Worm (Caenorhabditis elegans) whole organism, dauer: ENCODE measurements around the gene srw-57.
"Not testable (repeated sequence)": the region's sequence is repeated elsewhere in the genome, so short reads cannot be mapped to it uniquely, and the experiment has no call there.

ENCODE experiments used
- unc-62 ChIP-seq: sonication (generic microtip); optimal IDR thresholded peaks from 2 replicates; lab custom pipeline; 2017; ENCODE audit warnings: missing biosample characterization, missing genetic modification reagents, missing genetic modification characterization

Gene srw-57

ce11 chrV:15959456-15959855, 4.6 kb upstream of the srw-57 start:
- no peak for TF ChIP-seq unc-62

- TF ChIP-seq unc-62, result no peak
These were observed 2.3 kb upstream of the srw-57 start, which contains the start of gene F36G9.3 for ce11 chrV:15957098-15957497. Gene F36G9.3 (plus strand): TSS chrV:15957398.

- TF ChIP-seq unc-62, result no peak
These were observed 665 bp upstream of the srw-57 start, which contains the start of gene srh-186 for ce11 chrV:15955497-15955896. Gene srh-186 (plus strand): TSS chrV:15955797.

DNA sequence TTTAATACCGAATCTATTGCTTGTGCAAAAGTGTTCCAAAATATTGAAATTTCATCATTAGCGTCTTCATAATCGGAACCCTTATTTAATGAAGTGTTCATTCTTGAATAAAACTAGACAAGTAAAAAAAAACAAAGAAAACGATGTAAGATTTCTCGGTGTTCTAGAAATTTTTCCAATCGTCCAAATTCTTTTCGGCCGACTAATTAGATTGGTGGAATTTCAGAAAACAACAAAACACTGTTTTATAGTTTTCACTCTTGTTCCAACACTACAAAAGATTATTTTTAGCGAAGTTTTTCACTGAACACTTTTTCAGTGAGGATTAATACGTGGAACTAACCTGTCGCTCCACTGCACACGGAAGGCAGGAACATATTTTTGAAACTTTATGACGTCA, 2.1 kb downstream of the srw-57 start, which contains the start of gene srw-56:
Gene srw-56, minus strand, starts transcription at position 101 of the 400 bp plus-strand sequence.
- no peak for TF ChIP-seq unc-62

- no peak for TF ChIP-seq unc-62
These were observed 3.9 kb downstream of the srw-57 start, which contains the start of gene srw-59 for ce11 chrV:15950903-15951302. Gene srw-59 (minus strand): TSS chrV:15951003.

DNA sequence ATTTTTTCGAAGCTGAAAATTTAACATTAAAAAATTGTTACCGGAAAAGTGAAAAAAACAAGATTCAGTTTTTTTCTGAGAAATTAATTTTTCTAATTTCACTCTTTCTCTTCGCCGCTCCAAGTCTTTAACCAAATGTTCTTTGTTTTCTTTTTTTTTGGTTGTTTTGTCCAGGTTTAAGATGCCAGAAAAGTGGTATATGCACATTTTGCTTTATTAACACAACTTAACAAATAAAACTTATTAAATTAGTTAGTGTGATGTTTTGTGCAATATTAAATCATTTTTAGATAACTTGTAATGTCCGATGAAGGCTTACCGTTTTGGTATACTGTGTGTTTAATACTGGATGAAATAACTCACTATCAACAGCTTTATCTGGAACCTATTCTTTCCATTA, 11.7 kb downstream of the srw-57 start, which contains the start of gene srw-53:
Gene srw-53, plus strand, starts transcription at position 301 of the 400 bp plus-strand sequence.
- no peak for TF ChIP-seq unc-62

ce11 chrV:15940254-15940653, 14.6 kb downstream of the srw-57 start, which contains the start of gene srw-55:
Gene srw-55 (minus strand): TSS chrV:15940354.
- TF ChIP-seq unc-62, result no peak

- no peak for TF ChIP-seq unc-62
These were observed 22.4 kb downstream of the srw-57 start, which contains the start of gene srw-26 for ce11 chrV:15932390-15932789. Gene srw-26 (minus strand): TSS chrV:15932490.

DNA sequence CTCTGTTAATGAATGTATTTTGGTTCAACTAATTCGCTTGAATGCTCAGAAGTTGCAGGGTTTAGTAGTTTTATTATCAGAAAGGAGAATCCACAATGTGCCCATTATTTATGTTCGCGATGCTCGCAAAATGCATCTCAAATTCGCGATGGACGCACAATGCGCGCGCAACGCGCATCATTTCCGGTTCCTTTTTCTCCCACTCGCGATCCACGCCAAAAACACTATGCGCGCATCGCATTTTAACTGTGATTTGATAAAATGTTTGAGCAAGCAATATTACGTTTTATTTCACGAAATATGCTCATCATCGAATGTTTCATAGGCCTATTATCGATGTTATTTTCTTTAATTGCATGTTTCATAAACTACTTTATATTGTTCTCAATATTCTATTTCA, 24.9 kb downstream of the srw-57 start, which contains the start of gene srbc-77:
Gene srbc-77, plus strand, starts transcription at position 301 of the 400 bp plus-strand sequence.
- TF ChIP-seq unc-62, result not testable (repeated sequence)

DNA sequence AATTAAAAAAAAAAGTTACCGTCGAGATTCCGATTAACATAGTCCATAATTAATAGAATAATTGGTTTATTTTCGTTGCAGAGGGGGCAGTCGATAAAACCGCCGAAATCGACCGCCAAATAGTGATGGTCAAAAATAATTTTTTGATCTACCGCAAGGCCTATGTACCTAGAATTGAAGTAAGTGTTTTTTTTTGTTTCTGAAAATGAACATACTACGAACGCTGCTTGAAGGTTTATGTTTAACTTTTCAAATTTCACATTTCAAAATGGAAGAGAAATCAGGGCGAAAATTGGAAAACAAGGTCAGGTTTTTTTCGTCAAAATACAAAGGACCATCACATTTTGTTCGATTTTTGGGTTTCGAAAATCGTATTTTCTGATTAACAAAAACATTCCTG, 26.5 kb downstream of the srw-57 start, which contains the start of gene pzf-1:
Gene pzf-1, minus strand, starts transcription at position 101 of the 400 bp plus-strand sequence.
- TF ChIP-seq unc-62, result no peak

DNA sequence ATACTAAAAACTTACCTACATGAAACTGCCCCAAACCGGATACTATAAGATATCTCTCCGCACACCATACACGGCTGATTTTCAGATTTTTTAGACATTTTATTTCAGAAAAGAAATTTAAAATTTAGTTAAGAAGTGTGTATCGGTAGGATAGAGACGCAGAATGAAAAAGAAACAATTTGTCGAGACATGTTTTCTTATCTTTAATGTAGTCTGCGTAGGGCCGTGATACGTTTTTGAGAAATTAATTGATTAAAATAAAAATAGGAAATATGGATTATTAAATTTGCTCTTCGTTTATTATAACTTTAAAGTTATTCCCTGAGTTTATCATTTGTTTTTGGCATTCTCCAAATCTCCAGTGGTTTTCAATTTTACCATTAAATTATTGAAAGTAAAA, 30.5 kb downstream of the srw-57 start, which contains the start of gene nhr-108:
Gene nhr-108, minus strand, starts transcription at position 166 of the 400 bp plus-strand sequence.
- TF ChIP-seq unc-62, result no peak

DNA sequence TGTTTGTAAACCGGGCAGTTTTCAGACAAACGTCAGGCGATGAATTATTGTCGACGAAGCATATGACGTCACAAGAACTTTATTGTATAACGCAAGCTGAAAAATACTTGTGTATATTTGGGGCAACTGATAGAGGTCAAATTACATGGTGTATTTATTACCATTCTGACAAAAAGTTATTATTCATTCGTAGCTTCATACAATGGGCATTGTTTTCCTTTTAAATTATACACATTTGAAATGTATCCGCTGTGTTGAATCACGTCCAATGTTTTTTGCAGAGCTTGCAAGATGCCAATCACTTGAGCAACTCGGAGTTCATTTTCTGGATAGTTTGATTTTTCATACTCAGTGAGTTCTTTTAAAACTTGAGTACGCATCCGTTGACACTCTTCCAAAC, 31.9 kb downstream of the srw-57 start, which contains the start of gene F35E8.13:
Gene F35E8.13, plus strand, starts transcription at position 301 of the 400 bp plus-strand sequence.
- no peak for TF ChIP-seq unc-62

DNA sequence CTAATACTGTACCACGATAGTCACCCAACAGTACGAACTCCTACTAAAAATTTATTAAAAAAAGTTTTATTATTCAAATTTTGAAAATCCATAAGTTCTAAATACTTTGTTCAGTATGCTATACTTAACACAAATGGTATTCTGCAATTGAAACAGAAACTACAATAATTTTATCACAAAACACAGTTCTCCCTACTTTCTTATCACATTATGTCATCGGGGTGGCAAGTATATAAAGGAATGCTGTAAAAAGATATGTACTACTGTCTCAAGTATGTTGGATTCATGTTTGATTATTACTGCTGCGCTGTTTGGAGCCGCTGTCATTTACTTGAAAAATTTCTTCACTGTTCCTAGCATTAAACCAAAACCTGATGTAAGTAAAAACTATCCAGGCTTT, 33.7 kb downstream of the srw-57 start, which contains the start of gene cdr-1:
Gene cdr-1, plus strand, starts transcription at position 208 of the 400 bp plus-strand sequence.
- TF ChIP-seq unc-62, result no peak

DNA sequence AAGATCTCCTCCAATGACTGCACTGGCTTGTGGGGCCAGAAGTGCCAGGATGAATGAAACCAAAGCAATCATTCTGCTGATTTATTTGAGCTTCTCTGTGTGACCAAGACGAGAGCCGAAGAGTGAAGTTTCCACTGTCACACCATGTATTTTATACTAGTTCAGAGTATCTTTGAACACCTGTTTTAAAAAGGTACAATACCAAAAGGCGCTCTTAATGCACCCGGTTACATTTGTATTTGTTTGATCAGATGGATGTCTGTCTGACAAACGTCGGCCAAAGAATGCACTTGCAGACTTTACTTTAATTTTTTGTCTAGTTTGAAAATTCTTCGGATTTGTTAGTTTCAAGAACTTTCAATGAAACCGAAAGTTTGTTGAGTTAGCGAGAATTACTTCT, 34.6 kb downstream of the srw-57 start, which contains the start of gene F35E8.10:
Gene F35E8.10, minus strand, starts transcription at position 101 of the 400 bp plus-strand sequence.
- no peak for TF ChIP-seq unc-62

DNA sequence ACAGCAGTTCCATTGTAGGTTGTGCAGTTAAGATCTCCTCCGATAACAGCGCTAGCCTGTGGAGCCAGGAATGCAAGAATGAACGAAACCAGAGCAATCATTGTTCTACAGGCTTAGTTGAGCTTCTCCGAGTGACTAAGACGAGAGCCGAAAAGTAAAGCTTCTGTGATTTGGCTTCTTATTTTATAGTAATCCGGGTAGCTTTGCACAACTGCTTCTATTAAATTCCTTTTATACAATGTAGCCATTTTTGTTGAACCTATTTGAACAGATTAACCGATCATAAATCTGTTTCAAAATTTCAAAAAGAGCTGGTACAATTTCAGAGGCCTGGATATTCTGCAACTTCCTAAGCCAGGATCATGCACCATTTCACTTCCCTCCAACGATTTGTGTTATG, 37.4 kb downstream of the srw-57 start, which contains the start of gene F35E8.9:
Gene F35E8.9, minus strand, starts transcription at position 101 of the 400 bp plus-strand sequence.
- no peak for TF ChIP-seq unc-62

- TF ChIP-seq unc-62, result no peak
These were observed 38.9 kb downstream of the srw-57 start, which contains the start of gene gst-38 for ce11 chrV:15915919-15916318. Gene gst-38 (minus strand): TSS chrV:15916070.

DNA sequence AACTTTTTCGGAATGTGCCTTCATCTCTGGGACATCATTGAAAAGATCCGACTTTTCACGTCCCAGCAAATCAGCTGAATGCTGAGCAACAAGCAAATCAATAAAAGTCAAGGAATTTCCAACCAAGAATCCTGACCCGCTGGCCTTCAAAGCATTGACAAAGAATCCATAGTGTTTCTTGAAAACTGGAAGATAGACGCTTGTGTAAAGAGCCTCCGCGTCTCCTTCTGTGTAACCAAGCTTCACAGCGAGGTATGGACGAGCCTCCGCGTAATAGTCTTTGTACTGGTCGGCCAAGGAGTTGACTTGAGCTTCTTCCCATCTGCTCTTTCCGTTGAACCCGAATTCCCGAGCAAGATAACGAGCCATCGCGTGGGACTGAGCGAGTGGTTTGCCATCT, 39.5 kb downstream of the srw-57 start:
- TF ChIP-seq unc-62, result no peak

DNA sequence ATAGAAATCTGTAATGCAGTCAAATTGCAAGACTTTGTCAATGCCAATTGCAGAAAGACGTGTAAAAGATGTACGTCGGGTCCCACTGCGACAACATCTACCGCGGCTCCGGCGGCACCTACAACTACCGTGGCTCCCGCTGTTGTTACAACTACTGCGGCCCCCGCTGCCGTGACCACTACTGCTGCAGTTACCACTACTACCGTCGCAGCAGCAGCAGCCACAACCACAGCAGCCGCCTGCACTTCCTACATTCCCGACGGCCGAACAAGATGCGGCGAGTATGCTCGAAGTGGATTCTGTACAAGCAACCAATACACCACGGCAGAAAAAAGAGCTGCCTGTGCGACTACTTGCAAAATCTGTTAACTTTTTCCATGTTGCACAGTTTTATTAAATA, 40.1 kb downstream of the srw-57 start:
- TF ChIP-seq unc-62, result no peak
